Fruit fly (Drosophila melanogaster): ENCODE measurements around the gene CG14780.
A peak's percentile ranks its signal among the peaks of the same experiment; 100 is the strongest.

Gene CG14780

DNA sequence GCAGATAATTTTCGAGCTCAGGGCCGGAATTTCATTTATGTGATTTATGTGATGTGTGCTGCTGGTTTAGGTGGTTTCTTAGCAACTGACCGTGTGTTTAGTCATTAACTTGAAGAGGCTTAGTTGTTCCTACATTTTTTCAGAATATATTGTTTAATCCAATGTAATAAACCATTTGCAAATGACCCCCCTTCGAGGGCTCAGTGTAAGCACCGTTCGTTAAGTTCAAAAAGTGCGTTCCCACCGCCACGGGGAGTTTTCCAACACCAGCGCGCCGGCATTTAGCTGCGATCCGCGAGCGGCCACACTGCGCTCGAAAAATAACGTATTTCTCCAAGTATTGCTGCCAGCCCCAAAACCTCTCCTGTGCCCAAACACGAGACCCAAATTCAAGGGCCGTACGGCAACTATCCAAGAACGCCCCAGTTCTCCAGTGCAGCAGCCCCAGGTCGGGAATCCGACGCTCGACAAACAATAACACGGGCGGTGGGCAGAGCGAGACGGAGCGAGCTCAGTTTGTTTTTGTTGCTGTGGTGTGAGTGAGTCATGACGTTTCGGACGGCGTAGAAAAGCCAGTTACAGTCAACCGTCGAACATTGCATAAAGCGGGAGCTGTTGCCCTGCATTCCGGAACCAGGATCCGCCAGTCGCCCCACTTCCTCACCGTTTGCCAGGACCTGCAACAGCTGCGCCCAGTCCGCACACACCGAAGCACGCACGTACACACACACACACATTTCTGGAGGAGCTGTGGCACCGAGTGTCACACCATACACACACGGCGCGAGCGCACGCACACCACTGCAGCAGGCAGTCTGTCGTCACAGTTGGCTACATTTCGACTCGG, 6.2 kb downstream of the CG14780 start, which contains the start of gene rush (continued):
- peak; percentile 9 for TF ChIP-seq CG2712 (tag; optimal IDR thresholded peaks at IDR 0.05)
- peak; percentile 23; the same call in 1 of the 2 replicates for TF ChIP-seq Ptx1 (GFP tag; IDR thresholded peaks at IDR 0.05)
- peak; percentile 48 for TF ChIP-seq CG10366 (GFP tag; IDR thresholded peaks at IDR 0.05)
- TF ChIP-seq grn (GFP tag; optimal IDR thresholded peaks at IDR 0.05), result no peak
- TF ChIP-seq CG10147 (GFP tag; optimal IDR thresholded peaks at IDR 0.05), result no peak
- no peak for TF ChIP-seq CG7928 (GFP tag; optimal IDR thresholded peaks at IDR 0.05)
- TF ChIP-seq otp (GFP tag; IDR thresholded peaks at IDR 0.05), result no peak
- no peak for TF ChIP-seq sna (GFP tag; IDR thresholded peaks at IDR 0.05; ENCODE audit: partially characterized antibody)
- no peak for TF ChIP-seq crol (GFP tag; IDR thresholded peaks at IDR 0.05)
- TF ChIP-seq CG13123 (GFP tag; optimal IDR thresholded peaks at IDR 0.05), result no peak
- TF ChIP-seq CG13894 (tag; optimal IDR thresholded peaks at IDR 0.05), result no peak
- no peak for TF ChIP-seq toy (GFP tag; IDR thresholded peaks at IDR 0.05)
- TF ChIP-seq CG12071 (GFP tag; optimal IDR thresholded peaks at IDR 0.05), result no peak
- TF ChIP-seq row (GFP tag; IDR thresholded peaks at IDR 0.05), result peak; percentile 63
- no peak for TF ChIP-seq CG10209 (GFP tag; optimal IDR thresholded peaks at IDR 0.05)
- TF ChIP-seq CG10565 (GFP tag; optimal IDR thresholded peaks at IDR 0.05), result no peak
- TF ChIP-seq CoRest (tag; optimal IDR thresholded peaks at IDR 0.05), result peak; percentile 44
- no peak for TF ChIP-seq sd (tag; optimal IDR thresholded peaks at IDR 0.05)
- no peak for TF ChIP-seq Dek (tag; optimal IDR thresholded peaks at IDR 0.05)
- TF ChIP-seq CG12104 (GFP tag; optimal IDR thresholded peaks at IDR 0.05), result no peak
- no peak for TF ChIP-seq Mrtf (GFP tag; IDR thresholded peaks at IDR 0.05)
- TF ChIP-seq so (GFP tag; IDR thresholded peaks at IDR 0.05), result no peak
- peak; percentile 7 for TF ChIP-seq Fer3 (tag; optimal IDR thresholded peaks at IDR 0.05)
- TF ChIP-seq Dfd (GFP tag; optimal IDR thresholded peaks at IDR 0.05), result no peak
- peak; percentile 76 for TF ChIP-seq CG15514 (GFP tag; optimal IDR thresholded peaks at IDR 0.05)
- TF ChIP-seq sc (optimal IDR thresholded peaks at IDR 0.05), result no peak
- no peak for TF ChIP-seq sc (GFP tag; optimal IDR thresholded peaks at IDR 0.05)
- peak; percentile 64; the same call in 1 of the 3 replicates for TF ChIP-seq CG7357 (GFP tag; IDR thresholded peaks at IDR 0.05)
- no peak for TF ChIP-seq z (GFP tag; IDR thresholded peaks at IDR 0.05)
- no peak for TF ChIP-seq Atf-2 (GFP tag; optimal IDR thresholded peaks at IDR 0.05)
- peak; percentile 63 for TF ChIP-seq CG8478 (optimal IDR thresholded peaks at IDR 0.05)
- TF ChIP-seq repo (GFP tag; optimal IDR thresholded peaks at IDR 0.05), result no peak
- TF ChIP-seq TFAM (GFP tag; optimal IDR thresholded peaks at IDR 0.05), result no peak
- TF ChIP-seq Med (GFP tag), result peak; percentile 92
- peak; percentile 37 for TF ChIP-seq CG12155 (GFP tag; optimal IDR thresholded peaks at IDR 0.05)
- TF ChIP-seq danr (GFP tag; IDR thresholded peaks at IDR 0.05), result no peak
- no peak for TF ChIP-seq trh (GFP tag; optimal IDR thresholded peaks at IDR 0.05)
- TF ChIP-seq NfI (GFP tag; optimal IDR thresholded peaks at IDR 0.05), result peak; percentile 42
- TF ChIP-seq Sry-δ (GFP tag; optimal IDR thresholded peaks at IDR 0.05), result peak; percentile 42
- peak; percentile 61 for TF ChIP-seq Dp (GFP tag; optimal IDR thresholded peaks at IDR 0.05)
- TF ChIP-seq zen2 (GFP tag; IDR thresholded peaks at IDR 0.05; ENCODE audit: partially characterized antibody), result no peak
- TF ChIP-seq Side (GFP tag; optimal IDR thresholded peaks at IDR 0.05), result no peak
- peak; percentile 46; the same call in 1 of the 2 replicates for TF ChIP-seq sob (GFP tag; IDR thresholded peaks at IDR 0.05)
- peak; percentile 53; the same call in 1 of the 2 replicates for TF ChIP-seq NFAT (GFP tag; IDR thresholded peaks at IDR 0.05)
- TF ChIP-seq CG4360 (GFP tag; IDR thresholded peaks at IDR 0.05), result peak; percentile 26; the same call in 1 of the 2 replicates
- peak; percentile 12 for TF ChIP-seq CG12942 (GFP tag; optimal IDR thresholded peaks at IDR 0.05)
- TF ChIP-seq eve (GFP tag; optimal IDR thresholded peaks at IDR 0.05), result no peak
- TF ChIP-seq CG3995 (GFP tag; optimal IDR thresholded peaks at IDR 0.05), result peak; percentile 19
- TF ChIP-seq dysf (GFP tag; IDR thresholded peaks at IDR 0.05), result 0 out of 3 replicates have a peak, but pooled peaks have one; percentile 18
- 0 out of 2 replicates have a peak, but pooled peaks have one; percentile 12 for TF ChIP-seq CG6689 (GFP tag; IDR thresholded peaks at IDR 0.05)

Data from whole organism, embryonic.